Worm (Caenorhabditis elegans): Measurements from ENCODE around the gene ZC504.1.

Gene ZC504.1

DNA sequence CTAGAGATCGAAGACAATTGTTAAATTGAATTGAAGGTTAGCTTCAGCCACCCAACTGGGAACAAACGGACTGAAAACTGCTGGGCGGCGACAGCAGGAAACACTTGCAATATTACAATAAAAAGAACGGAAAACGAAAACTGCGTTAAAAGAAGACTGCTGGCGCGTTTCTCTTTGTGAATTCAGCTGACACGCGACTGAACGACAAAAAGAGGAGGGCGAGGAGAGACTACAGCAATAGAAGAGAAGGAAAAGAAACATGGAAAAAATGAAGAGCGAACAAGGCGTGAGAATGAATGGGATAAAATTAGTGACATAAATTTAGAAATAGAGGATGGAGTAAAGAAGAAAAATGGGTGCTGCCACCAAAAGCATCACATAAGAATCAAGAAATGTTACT lies 29.3 kb upstream of the ZC504.1 start (continued):
- TF ChIP-seq spr-3 (GFP tag; optimal IDR thresholded peaks at IDR 0.05) = no peak
- peak; percentile 98 for TF ChIP-seq hlh-30 (tag; optimal IDR thresholded peaks at IDR 0.05; ENCODE audit: insufficient read depth)
- TF ChIP-seq ztf-7 (tag; optimal IDR thresholded peaks at IDR 0.05) = peak; percentile 67
- no peak for TF ChIP-seq aly-2 (tag; optimal IDR thresholded peaks at IDR 0.05)
- no peak for TF ChIP-seq dmd-8 (GFP tag; IDR thresholded peaks at IDR 0.05)
- TF ChIP-seq F26F4.8 (GFP tag; conservative IDR thresholded peaks at IDR 0.05) = no peak
- peak; percentile 84; the same call in 1 of the 2 replicates for TF ChIP-seq nhr-42 (GFP tag; IDR thresholded peaks at IDR 0.05)
- TF ChIP-seq lin-15B (tag; optimal IDR thresholded peaks at IDR 0.05) = no peak
- TF ChIP-seq fkh-10 (GFP tag; optimal IDR thresholded peaks at IDR 0.05) = peak; percentile 70
- TF ChIP-seq php-3 (GFP tag; IDR thresholded peaks at IDR 0.05) = 0 out of 2 replicates have a peak, but pooled peaks have one; percentile 42
- peak; percentile 72 for TF ChIP-seq nhr-48 (tag; optimal IDR thresholded peaks at IDR 0.05)
- no peak for TF ChIP-seq cey-2 (tag; optimal IDR thresholded peaks at IDR 0.05; ENCODE audit: borderline replicate concordance, insufficient read depth)
- peak; percentile 67 for TF ChIP-seq nhr-25 (tag; optimal IDR thresholded peaks at IDR 0.05; ENCODE audit: borderline replicate concordance, insufficient read depth)
- no peak for TF ChIP-seq jun-1 (tag; optimal IDR thresholded peaks at IDR 0.05)
- TF ChIP-seq F44E2.7 (GFP tag; IDR thresholded peaks at IDR 0.05) = no peak
- no peak for TF ChIP-seq nhr-41 (GFP tag; IDR thresholded peaks at IDR 0.05)
- TF ChIP-seq mxl-3 (GFP tag; optimal IDR thresholded peaks at IDR 0.05) = peak; percentile 89
- TF ChIP-seq lin-1 (GFP tag; IDR thresholded peaks at IDR 0.05) = 0 out of 2 replicates have a peak, but pooled peaks have one; percentile 13
- TF ChIP-seq skn-1 (tag; optimal IDR thresholded peaks at IDR 0.05) = no peak
- no peak for TF ChIP-seq zip-2 (tag; optimal IDR thresholded peaks at IDR 0.05)
- peak; percentile 46 to 92 for TF ChIP-seq lsy-2 (tag; optimal IDR thresholded peaks at IDR 0.05)
- no peak for TF ChIP-seq lim-7 (GFP tag; IDR thresholded peaks at IDR 0.05)
- TF ChIP-seq snpc-4 (tag; optimal IDR thresholded peaks at IDR 0.05) = no peak
- TF ChIP-seq F37D6.2 (tag; optimal IDR thresholded peaks at IDR 0.05) = peak; percentile 77
- TF ChIP-seq tra-1 (GFP tag; IDR thresholded peaks at IDR 0.05) = 0 out of 2 replicates have a peak, but pooled peaks have one; percentile 47
- TF ChIP-seq ctbp-1 (GFP tag; IDR thresholded peaks at IDR 0.05) = peak; percentile 79; the same call in 1 of the 2 replicates
- TF ChIP-seq rbr-2 (tag; optimal IDR thresholded peaks at IDR 0.05) = peak; percentile 92
- no peak for TF ChIP-seq ZK546.5 (tag; optimal IDR thresholded peaks at IDR 0.05)
- TF ChIP-seq nhr-237 (tag; optimal IDR thresholded peaks at IDR 0.05) = no peak
- no peak for TF ChIP-seq ama-1 (optimal IDR thresholded peaks at IDR 0.05)
- no peak for TF ChIP-seq ZK337.2 (GFP tag; IDR thresholded peaks at IDR 0.05)
- no peak for TF ChIP-seq egl-27 (tag; optimal IDR thresholded peaks at IDR 0.05)
- no peak for TF ChIP-seq nhr-10 (tag; optimal IDR thresholded peaks at IDR 0.05)
- peak; percentile 46; the same call in 1 of the 2 replicates for TF ChIP-seq lin-29 (GFP tag; IDR thresholded peaks at IDR 0.05)
- TF ChIP-seq duxl-1 (tag; optimal IDR thresholded peaks at IDR 0.05; ENCODE audit: poor library complexity) = no peak
- TF ChIP-seq madf-9 (GFP tag; conservative IDR thresholded peaks at IDR 0.05) = peak; percentile 57; the same call in 1 of the 2 replicates
- TF ChIP-seq dmd-6 (GFP tag; IDR thresholded peaks at IDR 0.05) = peak; percentile 82
- peak in 1 of 2 experiments; percentile 99 for TF ChIP-seq unc-62 (GFP tag; optimal IDR thresholded peaks at IDR 0.05 in 1 of 2)
- no peak for TF ChIP-seq unc-62 (tag; optimal IDR thresholded peaks at IDR 0.05)
- no peak for TF ChIP-seq ceh-82 (tag; optimal IDR thresholded peaks at IDR 0.05)
- no peak for TF ChIP-seq D1046.2 (GFP tag; IDR thresholded peaks at IDR 0.05)
- TF ChIP-seq ceh-44 (GFP tag; IDR thresholded peaks at IDR 0.05) = no peak
- peak; percentile 82 for TF ChIP-seq T26A8.4 (GFP tag; IDR thresholded peaks at IDR 0.05)
- no peak for TF ChIP-seq unc-39 (tag; optimal IDR thresholded peaks at IDR 0.05)
- no peak for TF ChIP-seq vab-7 (GFP tag; IDR thresholded peaks at IDR 0.05)
- TF ChIP-seq nhr-77 (tag; optimal IDR thresholded peaks at IDR 0.05) = peak; percentile 28
- TF ChIP-seq zip-11 (GFP tag; IDR thresholded peaks at IDR 0.05) = no peak
- no peak for TF ChIP-seq zfp-2 (tag; optimal IDR thresholded peaks at IDR 0.05)
- no peak for TF ChIP-seq ceh-28 (tag; optimal IDR thresholded peaks at IDR 0.05)
- TF ChIP-seq aha-1 (tag) = peak; percentile 96
- TF ChIP-seq nhr-6 (tag; optimal IDR thresholded peaks at IDR 0.05) = peak; percentile 88
- TF ChIP-seq Y105C5A.15 (GFP tag; IDR thresholded peaks at IDR 0.05) = no peak
- no peak for TF ChIP-seq attf-4 (tag; optimal IDR thresholded peaks at IDR 0.05)
